Worm (Caenorhabditis elegans) whole organism, young adult: Measurements from ENCODE around the gene C34C12.6.

Source experiments
- B0336.3 ChIP-seq: fragments of 200-800 bp; sonication (Bioruptor generic); IDR thresholded peaks from 2 replicates; pipeline ENCODE4 v1.3.6; 2022; ENCODE audit warnings: missing genetic modification characterization, missing compliant biosample characterization
- C06A6.2 ChIP-seq: fragments of 200-800 bp; sonication (Bioruptor generic); conservative IDR thresholded peaks from 2 replicates; pipeline ENCODE4 v1.3.6; 2022; ENCODE audit warnings: missing genetic modification characterization, missing compliant biosample characterization
- F10E7.11 ChIP-seq: sonication (generic microtip); optimal IDR thresholded peaks from 2 replicates; lab custom pipeline; 2017; ENCODE audit warnings: mild to moderate bottlenecking, missing genetic modification characterization, moderate library complexity, missing compliant biosample characterization
- F33H1.4 ChIP-seq: fragments of 200-800 bp; sonication (Bioruptor generic); IDR thresholded peaks from 2 replicates; pipeline ENCODE4 v1.3.6; 2022; ENCODE audit warnings: missing genetic modification reagents, missing genetic modification characterization, missing compliant biosample characterization
- F52B5.7 ChIP-seq: sonication (generic microtip); optimal IDR thresholded peaks from 2 replicates; lab custom pipeline; 2016; ENCODE audit warnings: mild to moderate bottlenecking, missing genetic modification characterization, missing compliant biosample characterization
- F55B11.4 ChIP-seq: sonication (generic microtip); optimal IDR thresholded peaks from 2 replicates; lab custom pipeline; 2016; ENCODE audit warnings: missing compliant biosample characterization, missing genetic modification characterization, borderline replicate concordance; ENCODE audit not compliant: insufficient read depth
- F57A8.1 ChIP-seq: fragments of 200-800 bp; sonication (Bioruptor generic); optimal IDR thresholded peaks from 2 replicates; lab custom pipeline; 2018; ENCODE audit warnings: mild to moderate bottlenecking, missing genetic modification characterization, moderate library complexity, missing compliant biosample characterization
- F57C9.4 ChIP-seq: sonication (generic microtip); optimal IDR thresholded peaks from 2 replicates; lab custom pipeline; 2017; ENCODE audit warnings: mild to moderate bottlenecking, missing genetic modification characterization, missing compliant biosample characterization
- K11D2.4 ChIP-seq: fragments of 200-800 bp; sonication (Bioruptor generic); IDR thresholded peaks from 2 replicates; pipeline ENCODE4 v1.3.6; 2022; ENCODE audit warnings: missing genetic modification reagents, missing genetic modification characterization, missing compliant biosample characterization
- T26A5.8 ChIP-seq: sonication (generic microtip); optimal IDR thresholded peaks from 2 replicates; lab custom pipeline; 2016; ENCODE audit warnings: missing genetic modification characterization, missing compliant biosample characterization
- Y53F4B.3 ChIP-seq: fragments of 200-800 bp; sonication (Bioruptor generic); IDR thresholded peaks from 2 replicates; pipeline ENCODE4 v1.3.6; 2022; ENCODE audit warnings: missing genetic modification reagents, missing genetic modification characterization, missing compliant biosample characterization
- Y53G8AR.9 ChIP-seq: fragments of 200-800 bp; sonication (Bioruptor generic); conservative IDR thresholded peaks from 2 replicates; pipeline ENCODE4 v1.3.6; 2022; ENCODE audit warnings: missing genetic modification reagents, missing genetic modification characterization, missing compliant biosample characterization
- Y79H2A.3 ChIP-seq: fragments of 200-800 bp; sonication (Bioruptor generic); conservative IDR thresholded peaks from 2 replicates; pipeline ENCODE4 v1.3.6; 2022; ENCODE audit warnings: missing genetic modification reagents, missing genetic modification characterization, missing compliant biosample characterization
- ZK185.1 ChIP-seq: sonication (generic microtip); optimal IDR thresholded peaks from 2 replicates; lab custom pipeline; 2016; ENCODE audit warnings: mild to moderate bottlenecking, missing genetic modification characterization, missing compliant biosample characterization; ENCODE audit not compliant: poor library complexity, severe bottlenecking
- akir-1 ChIP-seq: fragments of 200-800 bp; sonication (Bioruptor generic); optimal IDR thresholded peaks from 2 replicates; lab custom pipeline; 2018; ENCODE audit warnings: mild to moderate bottlenecking, missing genetic modification characterization, moderate library complexity, missing compliant biosample characterization
- aptf-2 ChIP-seq: fragments of 200-800 bp; sonication (Bioruptor generic); conservative IDR thresholded peaks from 2 replicates; pipeline ENCODE4 v1.3.6; 2022; ENCODE audit warnings: missing genetic modification reagents, missing genetic modification characterization, missing compliant biosample characterization
- attf-3 ChIP-seq: fragments of 200-800 bp; sonication (Bioruptor generic); conservative IDR thresholded peaks from 2 replicates; pipeline ENCODE4 v1.3.6; 2022; ENCODE audit warnings: missing genetic modification reagents, missing genetic modification characterization, missing compliant biosample characterization
- attf-6 ChIP-seq: fragments of 200-800 bp; sonication (Bioruptor generic); IDR thresholded peaks from 2 replicates; pipeline ENCODE4 v1.3.6; 2022; ENCODE audit warnings: missing genetic modification reagents, missing genetic modification characterization, missing compliant biosample characterization
- cebp-1 ChIP-seq, 2 experiments: fragments of 200-800 bp in 1 of 2; sonication (Bioruptor generic) in 1 of 2; sonication (generic microtip) in 1 of 2; IDR thresholded peaks in 1 of 2; optimal IDR thresholded peaks in 1 of 2; 2 replicates each; pipeline versions ENCODE4 v1.3.6 to Lab custom; 2017 to 2022; ENCODE audit warnings: missing compliant biosample characterization in 2 of 2, missing genetic modification characterization in 2 of 2, mild to moderate bottlenecking in 1 of 2, missing genetic modification reagents in 1 of 2, moderate library complexity in 1 of 2
- ceh-91 ChIP-seq: fragments of 200-800 bp; sonication (Bioruptor generic); IDR thresholded peaks from 2 replicates; pipeline ENCODE4 v1.3.6; 2022; ENCODE audit warnings: missing genetic modification reagents, missing genetic modification characterization, missing compliant biosample characterization
- chd-7 ChIP-seq: sonication (generic microtip); optimal IDR thresholded peaks from 2 replicates; lab custom pipeline; 2016; ENCODE audit warnings: mild to moderate bottlenecking, missing genetic modification characterization, moderate library complexity, missing compliant biosample characterization
- die-1 ChIP-seq: sonication (generic microtip); optimal IDR thresholded peaks from 2 replicates; lab custom pipeline; 2016; ENCODE audit warnings: missing genotype, mild to moderate bottlenecking, missing genetic modification characterization, missing compliant biosample characterization
- egl-18 ChIP-seq: fragments of 200-800 bp; sonication (Bioruptor generic); IDR thresholded peaks from 2 replicates; pipeline ENCODE4 v1.3.6; 2022; ENCODE audit warnings: missing genetic modification reagents, missing genetic modification characterization, missing compliant biosample characterization
- egrh-3 ChIP-seq: fragments of 200-800 bp; sonication (Bioruptor generic); IDR thresholded peaks from 2 replicates; pipeline ENCODE4 v1.3.6; 2022; ENCODE audit warnings: missing genetic modification reagents, missing genetic modification characterization, missing compliant biosample characterization
- ets-4 ChIP-seq: fragments of 200-800 bp; sonication (Bioruptor generic); optimal IDR thresholded peaks from 2 replicates; lab custom pipeline; 2018; ENCODE audit warnings: mild to moderate bottlenecking, missing genetic modification characterization, missing compliant biosample characterization
- hlh-12 ChIP-seq: sonication (generic microtip); optimal IDR thresholded peaks from 2 replicates; lab custom pipeline; 2016; ENCODE audit warnings: missing genetic modification characterization, missing compliant biosample characterization
- hmg-1.2 ChIP-seq: fragments of 200-800 bp; sonication (Bioruptor generic); IDR thresholded peaks from 2 replicates; pipeline ENCODE4 v1.3.6; 2022; ENCODE audit warnings: missing genetic modification reagents, missing genetic modification characterization, missing compliant biosample characterization
- hrde-1 ChIP-seq: sonication (generic microtip); optimal IDR thresholded peaks from 2 replicates; lab custom pipeline; 2016; ENCODE audit warnings: missing genetic modification characterization, mild to moderate bottlenecking, missing compliant biosample characterization, moderate library complexity, missing genotype, missing genetic modification reagents, borderline replicate concordance
- lag-1 ChIP-seq: fragments of 200-800 bp; sonication (Bioruptor generic); IDR thresholded peaks from 2 replicates; pipeline ENCODE4 v1.3.6; 2022; ENCODE audit warnings: missing genetic modification reagents, missing genetic modification characterization, missing compliant biosample characterization
- lin-26 ChIP-seq: fragments of 200-800 bp; sonication (Bioruptor generic); IDR thresholded peaks from 2 replicates; pipeline ENCODE4 v1.3.6; 2022; ENCODE audit warnings: missing genetic modification reagents, missing genetic modification characterization, missing compliant biosample characterization
- lsy-27 ChIP-seq: sonication (generic microtip); optimal IDR thresholded peaks from 2 replicates; lab custom pipeline; 2017; ENCODE audit warnings: missing genetic modification characterization, mild to moderate bottlenecking, missing compliant biosample characterization, antibody characterized with exemption, missing genotype, borderline replicate concordance; ENCODE audit not compliant: insufficient read depth
- madf-6 ChIP-seq: fragments of 200-800 bp; sonication (Bioruptor generic); IDR thresholded peaks from 2 replicates; pipeline ENCODE4 v1.3.6; 2022; ENCODE audit warnings: missing genetic modification reagents, missing genetic modification characterization, missing compliant biosample characterization
- mel-28 ChIP-seq: sonication (generic microtip); optimal IDR thresholded peaks from 2 replicates; lab custom pipeline; 2016; ENCODE audit warnings: borderline replicate concordance, mild to moderate bottlenecking, missing genetic modification characterization, missing compliant biosample characterization
- mes-4 ChIP-seq: sonication (generic microtip); optimal IDR thresholded peaks from 2 replicates; lab custom pipeline; 2016; ENCODE audit warnings: missing genotype, missing genetic modification characterization, missing compliant biosample characterization
- nhr-27 ChIP-seq: fragments of 200-800 bp; sonication (Bioruptor generic); optimal IDR thresholded peaks from 2 replicates; lab custom pipeline; 2018; ENCODE audit warnings: mild to moderate bottlenecking, missing genetic modification characterization, moderate library complexity, missing compliant biosample characterization
- pbrm-1 ChIP-seq: fragments of 200-800 bp; sonication (Bioruptor generic); IDR thresholded peaks from 2 replicates; pipeline ENCODE4 v1.3.6; 2022; ENCODE audit warnings: missing genetic modification reagents, missing genetic modification characterization, missing compliant biosample characterization
- rcor-1 ChIP-seq: fragments of 200-800 bp; sonication (Bioruptor generic); IDR thresholded peaks from 2 replicates; pipeline ENCODE4 v1.3.6; 2022; ENCODE audit warnings: missing genetic modification reagents, missing genetic modification characterization, missing compliant biosample characterization
- rec-8 ChIP-seq, 2 experiments: sonication (generic microtip); optimal IDR thresholded peaks; 2 replicates each; lab custom pipeline; 2016; ENCODE audit warnings: mild to moderate bottlenecking in 2 of 2, missing genetic modification characterization in 2 of 2, missing genetic modification reagents in 2 of 2, missing genotype in 2 of 2, missing biosample characterization in 1 of 2, missing compliant biosample characterization in 1 of 2, moderate library complexity in 1 of 2
- rpc-1 ChIP-seq, 2 experiments: fragments of 150-350 bp in 1 of 2; sonication (generic microtip) in 1 of 2; optimal IDR thresholded peaks; 2 replicates each; lab custom pipeline; 2014 to 2018; ENCODE audit warnings: missing biosample characterization in 1 of 2, missing genetic modification characterization in 1 of 2, missing genetic modification reagents in 1 of 2, missing genotype in 1 of 2
- sdz-38 ChIP-seq: sonication (generic microtip); optimal IDR thresholded peaks from 2 replicates; lab custom pipeline; 2016; ENCODE audit warnings: missing genotype, missing genetic modification characterization, missing compliant biosample characterization
- tbp1 ChIP-seq: fragments of 200-800 bp; sonication (Bioruptor generic); optimal IDR thresholded peaks from 2 replicates; lab custom pipeline; 2018; ENCODE audit warnings: mild to moderate bottlenecking, missing genetic modification characterization, missing compliant biosample characterization
- tlf-1 ChIP-seq: fragments of 200-800 bp; sonication (Bioruptor generic); optimal IDR thresholded peaks from 2 replicates; lab custom pipeline; 2018; ENCODE audit warnings: mild to moderate bottlenecking, missing genetic modification characterization, missing compliant biosample characterization
- unc-130 ChIP-seq: sonication (generic microtip); optimal IDR thresholded peaks from 2 replicates; lab custom pipeline; 2016; ENCODE audit warnings: missing genetic modification reagents, missing genetic modification characterization, missing compliant biosample characterization
- xnd-1 ChIP-seq: sonication (generic microtip); optimal IDR thresholded peaks from 2 replicates; lab custom pipeline; 2016; ENCODE audit warnings: missing genotype, missing genetic modification reagents, missing genetic modification characterization, missing compliant biosample characterization
- zim-3 ChIP-seq: sonication (generic microtip); optimal IDR thresholded peaks from 2 replicates; lab custom pipeline; 2017; ENCODE audit warnings: mild to moderate bottlenecking, missing genetic modification characterization, moderate library complexity, missing compliant biosample characterization
- ztf-22 ChIP-seq: fragments of 200-800 bp; sonication (Bioruptor generic); optimal IDR thresholded peaks from 2 replicates; lab custom pipeline; 2018; ENCODE audit warnings: mild to moderate bottlenecking, missing genetic modification characterization, moderate library complexity, missing compliant biosample characterization
- ztf-25 ChIP-seq: fragments of 200-800 bp; sonication (Bioruptor generic); IDR thresholded peaks from 2 replicates; pipeline ENCODE4 v1.3.6; 2022; ENCODE audit warnings: missing genetic modification reagents, missing genetic modification characterization, missing compliant biosample characterization

C34C12.6 gene

DNA sequence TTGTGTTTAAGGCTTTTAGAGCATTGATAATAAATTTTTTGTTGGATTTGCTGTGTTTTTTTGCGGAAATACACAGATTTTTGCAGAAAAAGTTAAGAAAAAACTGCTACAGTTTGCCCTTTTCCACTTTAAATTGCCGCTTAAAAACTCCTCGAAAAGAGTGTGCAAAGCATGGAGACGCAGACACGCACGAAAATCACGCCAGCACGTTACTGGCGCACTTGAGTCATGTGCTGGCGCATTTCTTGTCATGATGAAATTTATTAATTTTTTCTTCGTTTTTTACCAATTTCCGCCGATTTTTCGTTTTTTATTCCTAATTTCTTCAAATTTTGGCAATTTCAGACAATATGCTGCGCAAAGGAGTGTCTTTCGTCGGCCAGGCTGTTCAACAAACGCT, 22.3 kb upstream of the C34C12.6 start, which contains the start of gene C34C12.8 (continued):
- TF ChIP-seq tlf-1, result peak; percentile 95
- TF ChIP-seq tbp1 (GFP tag; lab: Kevin White, UChicago), result peak; percentile 74
- TF ChIP-seq egrh-3 (GFP tag; lab: Robert Waterston, UW), result no peak
- TF ChIP-seq lsy-27 (tag; lab: Kevin White, UChicago), result no peak
- peak; percentile 44 for TF ChIP-seq mes-4
- TF ChIP-seq ZK185.1 (tag; lab: Kevin White, UChicago), result peak; percentile 89
- TF ChIP-seq Y79H2A.3 (GFP tag; lab: Robert Waterston, UW), result no peak
- no peak for TF ChIP-seq ztf-25 (GFP tag; lab: Robert Waterston, UW)
- TF ChIP-seq rcor-1 (GFP tag; lab: Robert Waterston, UW), result peak; percentile 96
- TF ChIP-seq xnd-1 (tag; lab: Kevin White, UChicago), result peak; percentile 84
- TF ChIP-seq rpc-1 (optimal IDR thresholded peaks at IDR 0.05; lab: Kevin White, UChicago), result no peak
- no peak for TF ChIP-seq rpc-1 (tag; optimal IDR thresholded peaks at IDR 0.05; lab: Kevin White, UChicago)
- TF ChIP-seq hrde-1 (tag; lab: Kevin White, UChicago), result peak; percentile 69
- no peak for TF ChIP-seq F57A8.1 (GFP tag; lab: Kevin White, UChicago)
- TF ChIP-seq akir-1 (GFP tag; lab: Kevin White, UChicago), result no peak
- TF ChIP-seq F55B11.4 (tag; lab: Kevin White, UChicago), result no peak
- peak; percentile 72 for TF ChIP-seq attf-6 (GFP tag; lab: Robert Waterston, UW)
- no peak for TF ChIP-seq T26A5.8 (tag; lab: Kevin White, UChicago)
- peak; percentile 96 for TF ChIP-seq K11D2.4 (GFP tag; lab: Robert Waterston, UW)
- no peak for TF ChIP-seq lin-26 (GFP tag; lab: Robert Waterston, UW)
- peak; percentile 11 for TF ChIP-seq ztf-22
- no peak for TF ChIP-seq lag-1 (GFP tag; lab: Robert Waterston, UW)
- TF ChIP-seq rec-8 (tag; optimal IDR thresholded peaks at IDR 0.05; lab: Kevin White, UChicago), result peak in 1 of 2 experiments; percentile 50
- peak; percentile 89 for TF ChIP-seq F33H1.4 (GFP tag; lab: Robert Waterston, UW)
- peak; percentile 83 for TF ChIP-seq ceh-91 (GFP tag; lab: Robert Waterston, UW)
- no peak for TF ChIP-seq hlh-12 (tag; lab: Kevin White, UChicago)
- no peak for TF ChIP-seq mel-28 (tag; lab: Kevin White, UChicago)
- TF ChIP-seq B0336.3, result peak; percentile 97
- TF ChIP-seq F57C9.4 (tag; lab: Kevin White, UChicago), result peak; percentile 5
- peak; percentile 99 for TF ChIP-seq Y53G8AR.9 (GFP tag; lab: Robert Waterston, UW)
- peak; percentile 33; the same call in 1 of the 2 replicates for TF ChIP-seq cebp-1 (GFP tag; IDR thresholded peaks at IDR 0.05; lab: Robert Waterston, UW)
- peak; percentile 94 for TF ChIP-seq cebp-1 (tag; optimal IDR thresholded peaks at IDR 0.05; lab: Kevin White, UChicago)
- no peak for TF ChIP-seq aptf-2 (GFP tag; lab: Robert Waterston, UW)
- TF ChIP-seq zim-3 (tag; lab: Kevin White, UChicago), result no peak
- TF ChIP-seq pbrm-1 (GFP tag; lab: Robert Waterston, UW), result peak; percentile 96
- peak; percentile 37 for TF ChIP-seq nhr-27 (tag; lab: Kevin White, UChicago)
- 0 out of 2 replicates have a peak, but pooled peaks have one; percentile 11 for TF ChIP-seq Y53F4B.3 (GFP tag; lab: Robert Waterston, UW)
- TF ChIP-seq hmg-1.2 (GFP tag; lab: Robert Waterston, UW), result peak; percentile 99
- peak; percentile 3 for TF ChIP-seq ets-4 (GFP tag; lab: Kevin White, UChicago)
- peak; percentile 80; the same call in 1 of the 2 replicates for TF ChIP-seq egl-18 (GFP tag; lab: Robert Waterston, UW)
- TF ChIP-seq F10E7.11 (tag; lab: Kevin White, UChicago), result peak; percentile 12
- TF ChIP-seq F52B5.7 (tag; lab: Kevin White, UChicago), result peak; percentile 23
- TF ChIP-seq chd-7 (tag; lab: Kevin White, UChicago), result peak; percentile 33
- no peak for TF ChIP-seq die-1 (tag; lab: Kevin White, UChicago)
- TF ChIP-seq madf-6, result peak; percentile 96
- TF ChIP-seq C06A6.2, result peak; percentile 84
- TF ChIP-seq sdz-38, result no peak
- peak; percentile 45; the same call in 1 of the 2 replicates for TF ChIP-seq attf-3 (GFP tag; lab: Robert Waterston, UW)
- peak; percentile 65 for TF ChIP-seq unc-130 (GFP tag; lab: Kevin White, UChicago)
